Worm (Caenorhabditis elegans): Measurements from ENCODE around the gene arc-1.

Gene arc-1

DNA sequence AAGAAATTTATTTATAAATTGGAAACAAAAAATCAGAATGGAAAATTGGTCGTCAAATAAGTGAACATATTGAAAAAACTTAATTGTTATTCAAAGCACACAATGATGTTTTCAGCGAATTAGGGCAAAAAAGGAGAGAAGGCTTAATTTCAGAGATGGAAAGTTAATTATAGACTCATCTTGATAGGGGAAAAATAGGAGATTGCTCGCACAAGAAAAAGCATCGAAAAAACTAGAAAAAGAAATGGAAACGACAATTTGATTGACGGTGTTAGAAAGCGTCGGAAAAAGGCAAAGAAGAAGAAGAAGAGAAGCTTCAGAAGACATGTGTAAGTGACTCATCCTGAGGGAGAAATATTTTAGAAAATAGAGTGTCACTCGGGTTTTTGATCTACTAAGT lies 21.2 kb downstream of the arc-1 start:
- peak in 1 of 2 experiments; percentile 95 for TF ChIP-seq unc-62 (GFP tag; optimal IDR thresholded peaks at IDR 0.05 in 1 of 2)
- TF ChIP-seq unc-62 (tag; optimal IDR thresholded peaks at IDR 0.05), result no peak
- TF ChIP-seq cey-2 (tag; optimal IDR thresholded peaks at IDR 0.05; ENCODE audit: borderline replicate concordance, insufficient read depth), result no peak

DNA sequence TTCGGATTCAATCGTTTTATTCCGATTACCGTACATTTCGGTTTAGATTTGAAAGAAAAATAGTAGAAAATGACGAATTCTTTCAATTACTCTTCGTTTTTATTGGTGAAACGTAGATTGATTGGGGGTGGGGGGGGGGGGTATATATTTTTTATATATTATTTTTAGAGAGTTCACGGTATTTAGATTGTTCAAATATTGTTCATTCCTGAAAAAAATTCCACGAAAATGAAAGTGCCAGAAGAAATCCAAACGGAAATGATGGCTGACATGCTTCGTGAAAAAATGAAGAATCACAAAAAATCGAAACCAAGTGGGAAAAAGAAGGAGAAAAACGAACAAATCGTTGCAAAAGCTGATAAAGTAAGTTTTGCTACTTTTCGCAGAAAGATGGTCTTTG lies 25.6 kb downstream of the arc-1 start, which contains the start of the genes Y53C12A.8 and Y53C12A.7:
Y53C12A.8 (minus strand) TSS at position 101 of the 400 bp plus-strand sequence.
Y53C12A.7 (plus strand) TSS at position 181 of the 400 bp plus-strand sequence.
- TF ChIP-seq lir-3 (tag; optimal IDR thresholded peaks at IDR 0.05) (no peak), madf-9 (GFP tag; conservative IDR thresholded peaks at IDR 0.05) (no peak), F26F4.8 (GFP tag; conservative IDR thresholded peaks at IDR 0.05) (no peak), pqm-1 (tag; optimal IDR thresholded peaks at IDR 0.05) (no peak), zfp-3 (GFP tag; conservative IDR thresholded peaks at IDR 0.05) (no peak), Y5F2A.4 (GFP tag; optimal IDR thresholded peaks at IDR 0.05) (no peak), nhr-111 (GFP tag; optimal IDR thresholded peaks at IDR 0.05) (no peak), dmd-6 (GFP tag; IDR thresholded peaks at IDR 0.05) (no peak), set-16 (GFP tag; IDR thresholded peaks at IDR 0.05) (no peak), skn-1 (tag; optimal IDR thresholded peaks at IDR 0.05) (no peak), unc-39 (tag; optimal IDR thresholded peaks at IDR 0.05) (no peak), ceh-62 (tag; optimal IDR thresholded peaks at IDR 0.05) (no peak), ces-1 (GFP tag; optimal IDR thresholded peaks at IDR 0.05) (no peak)

DNA sequence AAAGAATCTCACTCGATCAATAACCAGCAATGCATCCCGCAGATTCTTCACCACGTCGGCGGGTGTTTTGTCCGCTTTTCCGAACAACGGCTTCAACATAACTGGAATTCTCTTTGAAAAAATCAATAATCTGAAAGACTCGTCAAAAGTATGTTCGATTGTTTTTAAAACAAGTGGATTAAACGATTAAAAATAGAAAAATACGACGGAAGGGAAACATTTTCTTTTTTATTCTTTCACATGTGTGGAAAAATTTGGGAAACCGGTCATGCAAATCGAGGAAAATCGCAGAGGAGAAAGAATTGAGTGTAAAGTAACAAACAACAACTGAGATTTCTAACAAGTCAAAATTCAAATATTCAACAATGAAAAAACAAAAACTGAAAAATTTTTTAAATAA lies 28.8 kb downstream of the arc-1 start, which contains the start of gene mop-25.2:
mop-25.2 (minus strand) TSS at position 101 of the 400 bp plus-strand sequence.
- no peak for TF ChIP-seq ces-1 (GFP tag; optimal IDR thresholded peaks at IDR 0.05)
- 0 out of 2 replicates have a peak, but pooled peaks have one; percentile 26 for TF ChIP-seq lin-38 (GFP tag; IDR thresholded peaks at IDR 0.05)
- peak; percentile 38 for TF ChIP-seq ama-1 (optimal IDR thresholded peaks at IDR 0.05)

- TF ChIP-seq nhr-48 (tag; optimal IDR thresholded peaks at IDR 0.05), result no peak
- no peak for TF ChIP-seq F10B5.3 (tag; optimal IDR thresholded peaks at IDR 0.05)
- TF ChIP-seq Y5F2A.4 (GFP tag; optimal IDR thresholded peaks at IDR 0.05), result no peak
- TF ChIP-seq R02D3.7 (tag; optimal IDR thresholded peaks at IDR 0.05), result no peak
- TF ChIP-seq mdl-1 (tag; optimal IDR thresholded peaks at IDR 0.05), result no peak
- TF ChIP-seq dmd-6 (GFP tag; IDR thresholded peaks at IDR 0.05), result no peak
- no peak for TF ChIP-seq zip-2 (tag; optimal IDR thresholded peaks at IDR 0.05)
- TF ChIP-seq nhr-76 (tag; optimal IDR thresholded peaks at IDR 0.05), result no peak
Observed at ce11 chrII:9704746-9705145, 30.0 kb downstream of the arc-1 start, which contains the start of gene Y53C12A.10. Gene Y53C12A.10 (minus strand): TSS chrII:9704846.

DNA sequence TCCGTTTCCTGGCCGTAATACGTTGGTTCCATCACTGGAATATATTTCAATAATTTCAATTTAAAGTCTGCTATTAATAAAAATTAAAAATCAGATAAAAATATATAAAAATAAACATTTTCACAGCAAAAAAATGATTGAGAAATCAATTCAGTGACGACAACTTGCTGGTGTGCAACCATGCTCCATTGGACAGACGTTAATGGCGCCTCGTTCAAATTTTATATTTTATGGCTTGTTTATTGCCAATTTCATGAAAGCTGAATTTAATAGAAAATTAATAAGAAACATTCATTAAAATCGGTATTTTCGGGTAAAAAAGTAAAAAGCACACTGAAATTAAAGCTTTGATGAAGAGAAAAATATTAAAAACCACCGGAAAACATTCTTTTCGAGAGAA lies 31.4 kb downstream of the arc-1 start, which contains the start of gene Y53C12A.3:
Y53C12A.3 (minus strand) TSS at position 34 of the 400 bp plus-strand sequence.
- TF ChIP-seq F44E2.7 (GFP tag; IDR thresholded peaks at IDR 0.05), result no peak
- no peak for TF ChIP-seq F10B5.3 (tag; optimal IDR thresholded peaks at IDR 0.05)
- TF ChIP-seq spr-1 (tag; optimal IDR thresholded peaks at IDR 0.05), result no peak
- no peak for TF ChIP-seq attf-4 (tag; optimal IDR thresholded peaks at IDR 0.05)
- peak in 1 of 2 experiments; percentile 81 for TF ChIP-seq lsy-2 (tag; optimal IDR thresholded peaks at IDR 0.05)
- no peak for TF ChIP-seq unc-39 (tag; optimal IDR thresholded peaks at IDR 0.05)
- no peak for TF ChIP-seq hlh-11 (tag; optimal IDR thresholded peaks at IDR 0.05)
- no peak for TF ChIP-seq ceh-62 (tag; optimal IDR thresholded peaks at IDR 0.05)
- TF ChIP-seq ctbp-1 (GFP tag; IDR thresholded peaks at IDR 0.05), result no peak
- peak; percentile 18 for TF ChIP-seq nhr-6 (tag; optimal IDR thresholded peaks at IDR 0.05)
- TF ChIP-seq mxl-2 (GFP tag; conservative IDR thresholded peaks at IDR 0.05), result no peak
- no peak for TF ChIP-seq pha-4 (GFP tag; IDR thresholded peaks at IDR 0.05)
- TF ChIP-seq pha-4 (tag; optimal IDR thresholded peaks at IDR 0.05), result no peak
- TF ChIP-seq tra-1 (GFP tag; IDR thresholded peaks at IDR 0.05), result no peak
- peak; percentile 89 for TF ChIP-seq dpl-1 (GFP tag; optimal IDR thresholded peaks at IDR 0.05)
- no peak for TF ChIP-seq nhr-237 (tag; optimal IDR thresholded peaks at IDR 0.05)
- TF ChIP-seq arid-1 (GFP tag; conservative IDR thresholded peaks at IDR 0.05), result no peak
- no peak for TF ChIP-seq pqm-1 (tag; optimal IDR thresholded peaks at IDR 0.05)
- no peak for TF ChIP-seq nhr-25 (tag; optimal IDR thresholded peaks at IDR 0.05; ENCODE audit: borderline replicate concordance, insufficient read depth)
- TF ChIP-seq Y105C5A.15 (GFP tag; IDR thresholded peaks at IDR 0.05), result no peak
- no peak for TF ChIP-seq ces-1 (GFP tag; optimal IDR thresholded peaks at IDR 0.05)
- no peak for TF ChIP-seq lim-7 (GFP tag; IDR thresholded peaks at IDR 0.05)
- no peak for TF ChIP-seq snpc-4 (tag; optimal IDR thresholded peaks at IDR 0.05)
- TF ChIP-seq daf-12 (tag; optimal IDR thresholded peaks at IDR 0.05), result no peak
- no peak for TF ChIP-seq nhr-48 (tag; optimal IDR thresholded peaks at IDR 0.05)
- TF ChIP-seq spr-3 (GFP tag; optimal IDR thresholded peaks at IDR 0.05), result no peak
- TF ChIP-seq fos-1 (tag; optimal IDR thresholded peaks at IDR 0.05), result no peak

Measured in whole organism, L4 larva.